Fruit fly (Drosophila melanogaster) whole organism, wandering third instar larva: ENCODE data around the gene CG4022.

Experiments used
- CG32264 ChIP-seq: fragments of 200-800 bp; sonication (Bioruptor generic); optimal IDR thresholded peaks from 2 replicates; lab custom pipeline; 2016; ENCODE audit warnings: missing biosample characterization, missing genetic modification characterization
- Hnf4 ChIP-seq: fragments of 200-800 bp; sonication (Bioruptor generic); optimal IDR thresholded peaks from 2 replicates; lab custom pipeline; 2016; ENCODE audit warnings: missing biosample characterization, mild to moderate bottlenecking, missing genetic modification characterization
- N ChIP-seq: fragments of >200 bp; optimal IDR thresholded peaks from 2 replicates; lab custom pipeline; 2018; ENCODE audit warnings: missing biosample characterization, missing external identifiers, missing genetic modification characterization
- Rel ChIP-seq, 2 experiments: fragments of 200-800 bp; sonication (Bioruptor generic) in 1 of 2; optimal IDR thresholded peaks; 2 replicates in 1 of 2; 3 replicates in 1 of 2; lab custom pipeline; 2016 to 2019; ENCODE audit warnings: mild to moderate bottlenecking in 2 of 2, missing biosample characterization in 2 of 2, missing genetic modification characterization in 2 of 2, moderate library complexity in 1 of 2
- h ChIP-seq: fragments of 200-800 bp; sonication (Bioruptor generic); optimal IDR thresholded peaks from 3 replicates; lab custom pipeline; 2016; ENCODE audit warnings: missing biosample characterization, mild to moderate bottlenecking, missing genetic modification characterization
- jim ChIP-seq: fragments of 175-275, 200-325 bp; sonication (Bioruptor generic); optimal IDR thresholded peaks from 2 replicates; lab custom pipeline; 2016; ENCODE audit warnings: missing biosample characterization, mild to moderate bottlenecking, missing genetic modification characterization
- pan ChIP-seq: fragments of >200 bp; optimal IDR thresholded peaks from 2 replicates; lab custom pipeline; 2017
- sage ChIP-seq: fragments of 200-800 bp; sonication (Bioruptor generic); optimal IDR thresholded peaks from 2 replicates; lab custom pipeline; 2016; ENCODE audit warnings: missing biosample characterization, mild to moderate bottlenecking, missing genetic modification characterization

DNA sequence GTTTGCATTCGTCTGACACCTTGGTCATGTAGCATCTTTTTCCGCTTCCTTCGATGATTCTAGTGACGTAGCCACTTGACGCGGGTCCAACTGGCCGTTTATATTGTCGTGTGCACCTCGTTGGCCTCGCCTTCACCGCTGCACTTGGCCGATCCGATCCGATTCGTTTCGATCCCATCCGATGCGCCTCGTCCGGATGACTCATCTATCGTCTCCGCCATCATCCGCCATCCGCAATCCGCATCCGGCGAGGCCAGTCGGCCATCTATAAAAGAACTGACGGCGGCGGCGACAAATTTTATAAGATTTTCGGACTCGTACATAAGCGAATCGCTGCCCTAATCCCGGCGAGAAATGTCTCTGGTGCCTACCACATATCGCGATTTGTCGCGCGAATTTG, 35.5 kb downstream of the CG4022 start, which contains the start of gene CG4461:
- TF ChIP-seq h (no peak), Rel (GFP tag; optimal IDR thresholded peaks at IDR 0.05; lab: Kevin White, UChicago) (no peak), Rel (tag; optimal IDR thresholded peaks at IDR 0.05; lab: Kevin White, UChicago) (no peak), sage (GFP tag; lab: Kevin White, UChicago) (no peak), pan (no peak), jim (GFP tag; lab: Kevin White, UChicago) (no peak), N (GFP tag; lab: Kevin White, UChicago) (no peak), CG32264 (no peak), Hnf4 (GFP tag; lab: Kevin White, UChicago) (no peak)
